Worm (Caenorhabditis elegans) whole organism, late embryonic: ENCODE measurements around the gene Y42G9A.1.

Source experiments
- C08G9.2 ChIP-seq: sonication (generic microtip); optimal IDR thresholded peaks from 2 replicates; lab custom pipeline; 2016; ENCODE audit warnings: mild to moderate bottlenecking, missing genetic modification characterization, moderate library complexity, missing compliant biosample characterization
- C38D4.7 ChIP-seq: fragments of 200-800 bp; sonication (Bioruptor generic); optimal IDR thresholded peaks from 2 replicates; lab custom pipeline; 2018; ENCODE audit warnings: mild to moderate bottlenecking, missing genetic modification characterization, moderate library complexity, missing compliant biosample characterization
- K02D7.2 ChIP-seq: sonication (generic microtip); optimal IDR thresholded peaks from 2 replicates; lab custom pipeline; 2017; ENCODE audit warnings: mild to moderate bottlenecking, missing genetic modification characterization, missing compliant biosample characterization
- T23F11.4 ChIP-seq: fragments of 200-800 bp; sonication (Bioruptor generic); optimal IDR thresholded peaks from 2 replicates; lab custom pipeline; 2018; ENCODE audit warnings: mild to moderate bottlenecking, missing genetic modification characterization, missing compliant biosample characterization
- ceh-19 ChIP-seq: fragments of 200-800 bp; sonication (Bioruptor generic); optimal IDR thresholded peaks from 2 replicates; lab custom pipeline; 2018; ENCODE audit warnings: mild to moderate bottlenecking, missing genetic modification characterization, missing compliant biosample characterization
- ceh-22 ChIP-seq: sonication (generic microtip); optimal IDR thresholded peaks from 2 replicates; lab custom pipeline; 2017; ENCODE audit warnings: missing biosample characterization, missing genetic modification characterization
- ceh-30 ChIP-seq: fragments of 150-350 bp; optimal IDR thresholded peaks from 2 replicates; lab custom pipeline; 2014; ENCODE audit warnings: missing biosample characterization, missing genetic modification characterization
- ceh-31 ChIP-seq: sonication (generic microtip); optimal IDR thresholded peaks from 2 replicates; lab custom pipeline; 2016; ENCODE audit warnings: missing genetic modification characterization, missing compliant biosample characterization
- ceh-48 ChIP-seq: sonication (generic microtip); optimal IDR thresholded peaks from 2 replicates; lab custom pipeline; 2016; ENCODE audit warnings: missing genetic modification characterization, inconsistent platforms, missing compliant biosample characterization
- ceh-6 ChIP-seq: fragments of 200-800 bp; sonication (Bioruptor generic); optimal IDR thresholded peaks from 2 replicates; lab custom pipeline; 2018; ENCODE audit warnings: mild to moderate bottlenecking, missing genetic modification characterization, missing compliant biosample characterization
- che-1 ChIP-seq: sonication (generic microtip); optimal IDR thresholded peaks from 2 replicates; lab custom pipeline; 2016; ENCODE audit warnings: mild to moderate bottlenecking, missing genetic modification characterization, missing compliant biosample characterization
- dmd-4 ChIP-seq: sonication (generic microtip); optimal IDR thresholded peaks from 2 replicates; lab custom pipeline; 2016; ENCODE audit warnings: borderline replicate concordance, missing genetic modification characterization, missing compliant biosample characterization
- elt-2 ChIP-seq: sonication (generic microtip); optimal IDR thresholded peaks from 2 replicates; lab custom pipeline; 2016; ENCODE audit warnings: missing genetic modification reagents, missing genetic modification characterization, missing compliant biosample characterization
- elt-4 ChIP-seq: sonication (generic microtip); optimal IDR thresholded peaks from 2 replicates; lab custom pipeline; 2016; ENCODE audit warnings: missing genetic modification characterization, missing compliant biosample characterization
- ets-4 ChIP-seq: sonication (generic microtip); optimal IDR thresholded peaks from 2 replicates; lab custom pipeline; 2016; ENCODE audit warnings: missing genetic modification characterization, missing compliant biosample characterization
- eyg-1 ChIP-seq: sonication (generic microtip); optimal IDR thresholded peaks from 2 replicates; lab custom pipeline; 2016; ENCODE audit warnings: missing genotype, missing genetic modification characterization, missing compliant biosample characterization
- fkh-6 ChIP-seq: sonication (generic microtip); optimal IDR thresholded peaks from 2 replicates; lab custom pipeline; 2016; ENCODE audit warnings: missing genetic modification characterization, missing compliant biosample characterization
- gmeb-2 ChIP-seq: sonication (generic microtip); optimal IDR thresholded peaks from 2 replicates; lab custom pipeline; 2016; ENCODE audit warnings: missing genetic modification characterization, inconsistent platforms, missing compliant biosample characterization
- hlh-13 ChIP-seq: fragments of 200-800 bp; sonication (Bioruptor generic); optimal IDR thresholded peaks from 2 replicates; lab custom pipeline; 2018; ENCODE audit warnings: mild to moderate bottlenecking, missing genetic modification characterization, missing compliant biosample characterization
- hlh-15 ChIP-seq: sonication (generic microtip); optimal IDR thresholded peaks from 2 replicates; lab custom pipeline; 2016; ENCODE audit warnings: missing genetic modification characterization, missing compliant biosample characterization
- hlh-30 ChIP-seq: sonication (generic microtip); optimal IDR thresholded peaks from 2 replicates; lab custom pipeline; 2017; ENCODE audit warnings: antibody characterized with exemption, missing genetic modification characterization, missing compliant biosample characterization; ENCODE audit not compliant: insufficient read depth
- lin-11 ChIP-seq: fragments of 200-800 bp; sonication (Bioruptor generic); optimal IDR thresholded peaks from 2 replicates; lab custom pipeline; 2018; ENCODE audit warnings: mild to moderate bottlenecking, missing genetic modification characterization, missing compliant biosample characterization
- madf-2 ChIP-seq: sonication (generic microtip); optimal IDR thresholded peaks from 2 replicates; lab custom pipeline; 2017; ENCODE audit warnings: missing genetic modification characterization, missing compliant biosample characterization
- nfya-1 ChIP-seq: sonication (generic microtip); optimal IDR thresholded peaks from 2 replicates; lab custom pipeline; 2017; ENCODE audit warnings: missing genetic modification characterization, mild to moderate bottlenecking, missing compliant biosample characterization, antibody characterized with exemption, moderate library complexity
- nhr-232 ChIP-seq: sonication (generic microtip); optimal IDR thresholded peaks from 2 replicates; lab custom pipeline; 2016; ENCODE audit warnings: missing genetic modification characterization, missing compliant biosample characterization
- npax-4 ChIP-seq: sonication (generic microtip); optimal IDR thresholded peaks from 2 replicates; lab custom pipeline; 2016; ENCODE audit warnings: missing genetic modification characterization, missing compliant biosample characterization
- pag-3 ChIP-seq: sonication (generic microtip); optimal IDR thresholded peaks from 2 replicates; lab custom pipeline; 2016; ENCODE audit warnings: missing compliant biosample characterization, missing genetic modification characterization, borderline replicate concordance
- pat-9 ChIP-seq: fragments of 200-800 bp; sonication (Bioruptor generic); optimal IDR thresholded peaks from 2 replicates; lab custom pipeline; 2018; ENCODE audit warnings: mild to moderate bottlenecking, missing genetic modification characterization, moderate library complexity, missing compliant biosample characterization
- pax-1 ChIP-seq: fragments of 150-350 bp; optimal IDR thresholded peaks from 2 replicates; lab custom pipeline; 2014; ENCODE audit warnings: missing biosample characterization, missing genetic modification characterization
- pha-2 ChIP-seq: sonication (generic microtip); optimal IDR thresholded peaks from 2 replicates; lab custom pipeline; 2017; ENCODE audit warnings: mild to moderate bottlenecking, missing genetic modification characterization, missing compliant biosample characterization
- pqm-1 ChIP-seq: sonication (generic microtip); optimal IDR thresholded peaks from 2 replicates; lab custom pipeline; 2016; ENCODE audit warnings: missing genetic modification characterization, missing compliant biosample characterization
- ref-2 ChIP-seq: sonication (generic microtip); optimal IDR thresholded peaks from 2 replicates; lab custom pipeline; 2016; ENCODE audit warnings: missing genetic modification characterization, missing compliant biosample characterization
- rnt-1 ChIP-seq: sonication (generic microtip); optimal IDR thresholded peaks from 2 replicates; lab custom pipeline; 2016; ENCODE audit warnings: missing genetic modification characterization, missing compliant biosample characterization
- sdc-2 ChIP-seq: sonication (generic microtip); optimal IDR thresholded peaks from 2 replicates; lab custom pipeline; 2016; ENCODE audit warnings: missing genotype, missing genetic modification characterization, missing compliant biosample characterization
- sox-4 ChIP-seq: sonication (generic microtip); optimal IDR thresholded peaks from 2 replicates; lab custom pipeline; 2017; ENCODE audit warnings: mild to moderate bottlenecking, missing genetic modification characterization, inconsistent platforms, missing compliant biosample characterization
- syd-9 ChIP-seq: sonication (generic microtip); optimal IDR thresholded peaks from 2 replicates; lab custom pipeline; 2016; ENCODE audit warnings: mild to moderate bottlenecking, missing genetic modification characterization, moderate library complexity, missing compliant biosample characterization
- tbx-7 ChIP-seq: sonication (generic microtip); optimal IDR thresholded peaks from 2 replicates; lab custom pipeline; 2016; ENCODE audit warnings: missing genotype, missing genetic modification characterization, missing compliant biosample characterization
- unc-3 ChIP-seq, 2 experiments: fragments of 200-800 bp in 1 of 2; sonication (Bioruptor generic) in 1 of 2; sonication (generic microtip) in 1 of 2; conservative IDR thresholded peaks in 1 of 2; optimal IDR thresholded peaks in 1 of 2; 2 replicates each; pipeline versions ENCODE4 v1.3.6 to Lab custom; 2016 to 2022; ENCODE audit warnings: missing compliant biosample characterization in 2 of 2, missing genetic modification characterization in 2 of 2, missing genetic modification reagents in 1 of 2
- unc-42 ChIP-seq: sonication (generic microtip); optimal IDR thresholded peaks from 2 replicates; lab custom pipeline; 2016; ENCODE audit warnings: missing genotype, missing genetic modification characterization, missing compliant biosample characterization
- unc-86 ChIP-seq: sonication (generic microtip); optimal IDR thresholded peaks from 2 replicates; lab custom pipeline; 2016; ENCODE audit warnings: missing genetic modification characterization, missing compliant biosample characterization
- zip-5 ChIP-seq: sonication (generic microtip); optimal IDR thresholded peaks from 2 replicates; lab custom pipeline; 2016; ENCODE audit warnings: missing genetic modification characterization, missing compliant biosample characterization
- ztf-16 ChIP-seq: sonication (generic microtip); optimal IDR thresholded peaks from 2 replicates; lab custom pipeline; 2017; ENCODE audit warnings: missing genetic modification characterization, missing compliant biosample characterization

The Y42G9A.1 gene

ce11 chrIII:6198378-6199234, 48.8 kb downstream of the Y42G9A.1 start, which contains the start of the genes C23G10.7 and rpn-2:
C23G10.7 (minus strand) TSS chrIII:6198414.
rpn-2 (plus strand) TSS chrIII:6199184.
- TF ChIP-seq nfya-1 (peak; percentile 17), ceh-22 (tag; lab: Kevin White, UChicago) (no peak), C38D4.7 (no peak), ref-2 (tag; lab: Kevin White, UChicago) (no peak), K02D7.2 (tag; lab: Kevin White, UChicago) (no peak), lin-11 (tag; lab: Kevin White, UChicago) (no peak), pat-9 (tag; lab: Kevin White, UChicago) (no peak), rnt-1 (tag; lab: Kevin White, UChicago) (peak; percentile 40), tbx-7 (tag; lab: Kevin White, UChicago) (no peak), elt-4 (tag; lab: Kevin White, UChicago) (no peak), ets-4 (no peak), pax-1 (tag; lab: Kevin White, UChicago) (no peak), unc-42 (tag; lab: Kevin White, UChicago) (peak; percentile 10), ceh-19 (GFP tag; lab: Kevin White, UChicago) (no peak), eyg-1 (tag; lab: Kevin White, UChicago) (no peak), hlh-13 (no peak), sox-4 (tag; lab: Kevin White, UChicago) (no peak), unc-86 (tag; lab: Kevin White, UChicago) (no peak), che-1 (tag; lab: Kevin White, UChicago) (no peak), T23F11.4 (no peak), ztf-16 (tag; lab: Kevin White, UChicago) (no peak), ceh-30 (tag; lab: Kevin White, UChicago) (no peak), ceh-48 (tag; lab: Kevin White, UChicago) (peak; percentile 23), ceh-6 (GFP tag; lab: Kevin White, UChicago) (no peak), unc-3 (GFP tag; conservative IDR thresholded peaks at IDR 0.05; lab: Robert Waterston, UW) (no peak), unc-3 (tag; optimal IDR thresholded peaks at IDR 0.05; lab: Kevin White, UChicago) (no peak), sdc-2 (no peak), zip-5 (tag; lab: Kevin White, UChicago) (no peak), pqm-1 (no peak), pag-3 (tag; lab: Kevin White, UChicago) (no peak)

- no peak for TF ChIP-seq dmd-4
- TF ChIP-seq ref-2 (tag; lab: Kevin White, UChicago): no peak
- no peak for TF ChIP-seq C08G9.2 (tag; lab: Kevin White, UChicago)
- TF ChIP-seq eyg-1 (tag; lab: Kevin White, UChicago): no peak
- no peak for TF ChIP-seq sdc-2
- TF ChIP-seq gmeb-2 (tag; lab: Kevin White, UChicago): no peak
- no peak for TF ChIP-seq fkh-6
- TF ChIP-seq hlh-30: no peak
- no peak for TF ChIP-seq pha-2 (tag; lab: Kevin White, UChicago)
- TF ChIP-seq unc-86 (tag; lab: Kevin White, UChicago): no peak
- no peak for TF ChIP-seq lin-11 (tag; lab: Kevin White, UChicago)
- TF ChIP-seq pag-3 (tag; lab: Kevin White, UChicago): no peak
- no peak for TF ChIP-seq nhr-232 (tag; lab: Kevin White, UChicago)
- no peak for TF ChIP-seq elt-2 (tag; lab: Kevin White, UChicago)
- TF ChIP-seq ceh-31 (tag; lab: Kevin White, UChicago): no peak
- no peak for TF ChIP-seq syd-9
- TF ChIP-seq npax-4 (tag; lab: Kevin White, UChicago): no peak
- no peak for TF ChIP-seq madf-2 (tag; lab: Kevin White, UChicago)
- TF ChIP-seq hlh-15 (tag; lab: Kevin White, UChicago): no peak
Observed at ce11 chrIII:6201325-6201724, 51.6 kb downstream of the Y42G9A.1 start.
